Worm (Caenorhabditis elegans) whole organism, L1 larva: ENCODE results near the gene ragc-1.

Source experiments
- C04F5.9 ChIP-seq: sonication (generic microtip); optimal IDR thresholded peaks from 2 replicates; lab custom pipeline; 2016; ENCODE audit warnings: missing genetic modification characterization, missing compliant biosample characterization
- C16A3.4 ChIP-seq: fragments of 150-350 bp; optimal IDR thresholded peaks from 2 replicates; lab custom pipeline; 2014; ENCODE audit warnings: missing biosample characterization, missing genetic modification characterization
- F16B12.6 ChIP-seq: fragments of 150-350 bp; optimal IDR thresholded peaks from 2 replicates; lab custom pipeline; 2014; ENCODE audit warnings: missing biosample characterization, missing genetic modification characterization
- aha-1 ChIP-seq: fragments of 150-350 bp; optimal IDR thresholded peaks from 2 replicates; lab custom pipeline; 2014; ENCODE audit warnings: missing biosample characterization, missing genetic modification characterization
- ama-1 ChIP-seq: fragments of 150-350 bp; optimal IDR thresholded peaks from 2 replicates; lab custom pipeline; 2014
- blmp-1 ChIP-seq: fragments of 150-350 bp; optimal IDR thresholded peaks from 2 replicates; lab custom pipeline; 2014; ENCODE audit warnings: missing biosample characterization, missing genetic modification characterization
- ceh-63 ChIP-seq: fragments of 200-800 bp; sonication (Bioruptor generic); optimal IDR thresholded peaks from 2 replicates; lab custom pipeline; 2018; ENCODE audit warnings: mild to moderate bottlenecking, missing genetic modification characterization, missing compliant biosample characterization
- ceh-8 ChIP-seq: fragments of 200-800 bp; sonication (Bioruptor generic); optimal IDR thresholded peaks from 2 replicates; lab custom pipeline; 2018; ENCODE audit warnings: mild to moderate bottlenecking, missing genetic modification characterization, moderate library complexity, missing compliant biosample characterization
- ceh-88 ChIP-seq: fragments of 200-800 bp; sonication (Bioruptor generic); IDR thresholded peaks from 2 replicates; pipeline ENCODE4 v1.3.6; 2022; ENCODE audit warnings: missing genetic modification characterization, missing compliant biosample characterization
- dpl-1 ChIP-seq, 3 experiments: fragments of 150-350 bp in 2 of 3; sonication (generic microtip) in 1 of 3; optimal IDR thresholded peaks; 2 replicates each; lab custom pipeline; 2014 to 2017; ENCODE audit warnings: missing biosample characterization in 3 of 3, missing genetic modification characterization in 3 of 3, missing genetic modification reagents in 3 of 3
- dsc-1 ChIP-seq: sonication (generic microtip); optimal IDR thresholded peaks from 2 replicates; lab custom pipeline; 2016; ENCODE audit warnings: mild to moderate bottlenecking, missing genetic modification characterization, missing compliant biosample characterization
- efl-1 ChIP-seq, 4 experiments: fragments of 150-350 bp; optimal IDR thresholded peaks in 3 of 4; peaks in 1 of 4; 1 replicate in 1 of 4; 2 replicates in 3 of 4; lab custom pipeline; 2014; ENCODE audit warnings: missing biosample characterization in 2 of 4, missing genetic modification characterization in 2 of 4, missing genetic modification reagents in 2 of 4
- egl-13 ChIP-seq: sonication (generic microtip); optimal IDR thresholded peaks from 2 replicates; lab custom pipeline; 2016; ENCODE audit warnings: missing genotype, missing genetic modification reagents, missing genetic modification characterization, missing compliant biosample characterization
- elt-2 ChIP-seq: sonication (generic microtip); optimal IDR thresholded peaks from 2 replicates; lab custom pipeline; 2016; ENCODE audit warnings: missing genetic modification characterization, mild to moderate bottlenecking, inconsistent platforms, missing compliant biosample characterization, missing genetic modification reagents
- elt-3 ChIP-seq, 6 experiments: fragments of 150-350 bp in 1 of 6; sonication (generic microtip); optimal IDR thresholded peaks; 2 replicates each; lab custom pipeline; 2017 to 2018; ENCODE audit warnings: missing biosample characterization in 6 of 6, missing genetic modification characterization in 6 of 6, inconsistent platforms in 1 of 6
- fkh-4 ChIP-seq: sonication (generic microtip); optimal IDR thresholded peaks from 2 replicates; lab custom pipeline; 2016; ENCODE audit warnings: missing compliant biosample characterization, missing genetic modification characterization, borderline replicate concordance
- fkh-8 ChIP-seq: sonication (generic microtip); optimal IDR thresholded peaks from 2 replicates; lab custom pipeline; 2016; ENCODE audit warnings: mild to moderate bottlenecking, missing genetic modification characterization, missing compliant biosample characterization
- hlh-4 ChIP-seq: sonication (generic microtip); optimal IDR thresholded peaks from 2 replicates; lab custom pipeline; 2016; ENCODE audit warnings: mild to moderate bottlenecking, missing genetic modification characterization, missing compliant biosample characterization
- hpl-2 ChIP-seq: fragments of 150-350 bp; optimal IDR thresholded peaks from 2 replicates; lab custom pipeline; 2014; ENCODE audit warnings: missing biosample characterization, missing genetic modification reagents, missing genetic modification characterization
- isw-1 ChIP-seq: fragments of 200-800 bp; sonication (Bioruptor generic); IDR thresholded peaks from 2 replicates; pipeline ENCODE4 v1.3.6; 2022; ENCODE audit warnings: missing genetic modification characterization, missing compliant biosample characterization
- jun-1 ChIP-seq: fragments of 150-350 bp; optimal IDR thresholded peaks from 2 replicates; lab custom pipeline; 2014; ENCODE audit warnings: missing biosample characterization, missing genetic modification reagents, missing genetic modification characterization
- lin-15B ChIP-seq: fragments of 150-350 bp; sonication (generic microtip); optimal IDR thresholded peaks from 3 replicates; lab custom pipeline; 2014; ENCODE audit warnings: missing biosample characterization, missing genetic modification characterization
- lin-35 ChIP-seq, 2 experiments: fragments of 150-350 bp; optimal IDR thresholded peaks; 2 replicates each; lab custom pipeline; 2014; ENCODE audit warnings: missing biosample characterization in 2 of 2, missing genetic modification characterization in 2 of 2, missing genetic modification reagents in 2 of 2
- lsy-2 ChIP-seq, 2 experiments: fragments of 150-350 bp; optimal IDR thresholded peaks; 2 replicates each; lab custom pipeline; 2014; ENCODE audit warnings: missing biosample characterization in 2 of 2, missing genetic modification characterization in 2 of 2
- mab-9 ChIP-seq: fragments of 200-800 bp; sonication (Bioruptor generic); IDR thresholded peaks from 2 replicates; pipeline ENCODE4 v1.3.6; 2022; ENCODE audit warnings: missing genetic modification reagents, missing genetic modification characterization, missing compliant biosample characterization
- mep-1 ChIP-seq: fragments of 150-350 bp; optimal IDR thresholded peaks from 2 replicates; lab custom pipeline; 2014; ENCODE audit warnings: missing biosample characterization, missing genetic modification characterization
- nhr-11 ChIP-seq: fragments of 150-350 bp; optimal IDR thresholded peaks from 2 replicates; lab custom pipeline; 2014; ENCODE audit warnings: missing biosample characterization, missing genetic modification characterization
- nhr-19 ChIP-seq: fragments of 200-800 bp; sonication (Bioruptor generic); conservative IDR thresholded peaks from 2 replicates; pipeline ENCODE4 v1.3.6; 2022; ENCODE audit warnings: missing genetic modification characterization, missing compliant biosample characterization
- nhr-20 ChIP-seq: sonication (generic microtip); optimal IDR thresholded peaks from 2 replicates; lab custom pipeline; 2016; ENCODE audit warnings: mild to moderate bottlenecking, missing genetic modification characterization, missing compliant biosample characterization
- nhr-28 ChIP-seq: fragments of 150-350 bp; optimal IDR thresholded peaks from 2 replicates; lab custom pipeline; 2014; ENCODE audit warnings: missing biosample characterization, missing genetic modification characterization
- nhr-47 ChIP-seq: sonication (generic microtip); optimal IDR thresholded peaks from 2 replicates; lab custom pipeline; 2016; ENCODE audit warnings: mild to moderate bottlenecking, missing genetic modification characterization, moderate library complexity, missing compliant biosample characterization
- nhr-71 ChIP-seq: sonication (generic microtip); optimal IDR thresholded peaks from 2 replicates; lab custom pipeline; 2016; ENCODE audit warnings: mild to moderate bottlenecking, missing genetic modification characterization, moderate library complexity, missing compliant biosample characterization
- nhr-76 ChIP-seq: sonication (generic microtip); optimal IDR thresholded peaks from 2 replicates; lab custom pipeline; 2017; ENCODE audit warnings: missing biosample characterization, missing genetic modification characterization
- nhr-90 ChIP-seq: sonication (generic microtip); optimal IDR thresholded peaks from 2 replicates; lab custom pipeline; 2016; ENCODE audit warnings: mild to moderate bottlenecking, missing genetic modification characterization, missing compliant biosample characterization; ENCODE audit not compliant: poor library complexity
- rnt-1 ChIP-seq: sonication (generic microtip); optimal IDR thresholded peaks from 2 replicates; lab custom pipeline; 2016; ENCODE audit warnings: mild to moderate bottlenecking, missing genetic modification characterization, moderate library complexity, missing compliant biosample characterization
- skn-1 ChIP-seq: fragments of 150-350 bp; optimal IDR thresholded peaks from 2 replicates; lab custom pipeline; 2014; ENCODE audit warnings: missing biosample characterization, missing genetic modification characterization
- snpc-4 ChIP-seq: fragments of 150-350 bp; optimal IDR thresholded peaks from 2 replicates; lab custom pipeline; 2014; ENCODE audit warnings: missing biosample characterization, missing genetic modification characterization
- sptf-1 ChIP-seq: fragments of 150-350 bp; optimal IDR thresholded peaks from 2 replicates; lab custom pipeline; 2014; ENCODE audit warnings: missing biosample characterization, missing genetic modification characterization
- sup-37 ChIP-seq: fragments of 200-800 bp; sonication (Bioruptor generic); optimal IDR thresholded peaks from 2 replicates; lab custom pipeline; 2018; ENCODE audit warnings: mild to moderate bottlenecking, missing genetic modification characterization, missing compliant biosample characterization
- swsn-7 ChIP-seq: sonication (generic microtip); optimal IDR thresholded peaks from 2 replicates; lab custom pipeline; 2016; ENCODE audit warnings: missing genetic modification characterization, missing compliant biosample characterization
- tbx-2 ChIP-seq: sonication (generic microtip); optimal IDR thresholded peaks from 2 replicates; lab custom pipeline; 2016; ENCODE audit warnings: missing genetic modification characterization, missing compliant biosample characterization
- unc-62 ChIP-seq: fragments of 150-350 bp; optimal IDR thresholded peaks from 2 replicates; lab custom pipeline; 2014; ENCODE audit warnings: missing biosample characterization, missing genetic modification reagents, missing genetic modification characterization
- unc-86 ChIP-seq: sonication (generic microtip); optimal IDR thresholded peaks from 2 replicates; lab custom pipeline; 2016; ENCODE audit warnings: missing genetic modification characterization, missing compliant biosample characterization
- unc-98 ChIP-seq: fragments of 200-800 bp; sonication (Bioruptor generic); IDR thresholded peaks from 2 replicates; pipeline ENCODE4 v1.3.6; 2022; ENCODE audit warnings: missing genetic modification characterization, missing compliant biosample characterization
- vab-15 ChIP-seq: sonication (generic microtip); optimal IDR thresholded peaks from 2 replicates; lab custom pipeline; 2017; ENCODE audit warnings: missing genotype, mild to moderate bottlenecking, missing genetic modification characterization, missing compliant biosample characterization
- xbp-1 ChIP-seq: sonication (generic microtip); optimal IDR thresholded peaks from 2 replicates; lab custom pipeline; 2016; ENCODE audit warnings: missing genetic modification characterization, missing compliant biosample characterization
- zip-4 ChIP-seq: fragments of 200-800 bp; sonication (Bioruptor generic); optimal IDR thresholded peaks from 2 replicates; lab custom pipeline; 2018; ENCODE audit warnings: mild to moderate bottlenecking, missing genetic modification characterization, moderate library complexity, missing compliant biosample characterization
- ztf-4 ChIP-seq: fragments of 150-350 bp; optimal IDR thresholded peaks from 2 replicates; lab custom pipeline; 2014; ENCODE audit warnings: missing biosample characterization, missing genetic modification characterization

Gene ragc-1

DNA sequence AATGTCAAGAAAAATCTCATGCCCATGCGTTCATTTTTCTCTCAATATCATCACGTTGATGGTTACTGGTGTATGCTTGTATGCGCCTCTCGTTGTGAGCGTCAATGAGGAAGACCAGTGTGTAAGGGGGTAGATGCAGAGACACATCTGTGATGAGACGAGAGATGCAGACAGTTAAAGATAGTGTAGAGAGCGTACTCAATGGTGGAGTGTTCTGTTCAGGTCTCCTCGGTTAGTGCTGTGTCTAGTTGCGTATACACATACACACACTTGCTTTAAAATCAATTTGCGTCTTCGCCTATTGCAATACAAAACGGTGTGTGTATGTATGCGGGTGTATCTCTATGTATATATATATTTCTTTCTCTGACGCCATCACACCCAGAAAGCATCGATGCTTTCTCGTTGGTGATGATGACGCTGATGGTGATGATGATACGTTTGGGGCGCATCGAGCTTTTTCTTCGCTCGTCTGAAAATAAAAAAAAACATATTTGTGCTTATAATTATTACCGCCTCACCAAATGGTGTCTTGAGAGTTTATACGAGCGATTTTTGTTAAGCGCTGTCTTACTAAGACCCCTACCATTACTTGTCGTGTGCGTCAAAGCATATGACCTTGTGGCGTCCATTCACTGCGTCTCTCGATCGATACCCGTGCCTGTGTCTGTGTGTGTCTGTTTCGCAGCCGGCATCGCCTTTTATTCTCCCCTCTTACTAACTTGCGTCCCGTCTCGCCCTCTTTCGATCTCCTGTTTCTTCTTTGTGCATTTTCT lies 11.1 kb downstream of the ragc-1 start, which contains the start of gene F40F11.3 (continued):
- TF ChIP-seq nhr-76 (tag; lab: Kevin White, UChicago) (no peak), unc-62 (GFP tag; lab: Kevin White, UChicago) (peak; percentile 1), isw-1 (GFP tag; lab: Robert Waterston, UW) (peak; percentile 77), swsn-7 (tag; lab: Kevin White, UChicago) (peak; percentile 91), jun-1 (tag; lab: Kevin White, UChicago) (peak; percentile 90), nhr-11 (tag; lab: Kevin White, UChicago) (peak; percentile 50), ama-1 (lab: Kevin White, UChicago) (peak; percentile 83), dsc-1 (tag; lab: Kevin White, UChicago) (peak; percentile 93), aha-1 (tag; lab: Kevin White, UChicago) (no peak), nhr-90 (tag; lab: Kevin White, UChicago) (peak; percentile 78), ceh-63 (GFP tag; lab: Kevin White, UChicago) (no peak), sup-37 (GFP tag; lab: Kevin White, UChicago) (no peak), nhr-28 (tag; lab: Kevin White, UChicago) (no peak), zip-4 (GFP tag; lab: Kevin White, UChicago) (peak; percentile 33), skn-1 (tag; lab: Kevin White, UChicago) (peak; percentile 67), sptf-1 (tag; lab: Kevin White, UChicago) (no peak), tbx-2 (tag; lab: Kevin White, UChicago) (peak; percentile 87), unc-86 (tag; lab: Kevin White, UChicago) (peak; percentile 67), hlh-4 (no peak), mab-9 (GFP tag; lab: Robert Waterston, UW) (0 out of 2 replicates have a peak, but pooled peaks have one; percentile 30), rnt-1 (tag; lab: Kevin White, UChicago) (peak; percentile 87), nhr-19 (GFP tag; lab: Robert Waterston, UW) (peak; percentile 83), xbp-1 (peak; percentile 74), lsy-2 (tag; optimal IDR thresholded peaks at IDR 0.05; lab: Kevin White, UChicago) (peak; percentile 84 to 90), F16B12.6 (tag; lab: Kevin White, UChicago) (no peak), ceh-8 (peak; percentile 80), lin-35 (GFP tag; optimal IDR thresholded peaks at IDR 0.05; lab: Kevin White, UChicago) (peak; percentile 77 to 84), snpc-4 (tag; lab: Kevin White, UChicago) (peak; percentile 56), elt-3 (tag; optimal IDR thresholded peaks at IDR 0.05; lab: Kevin White, UChicago) (peak in 3 of 6 experiments; percentile 44 to 81 (median 79)), ceh-88 (peak; percentile 63; the same call in 1 of the 2 replicates), blmp-1 (peak; percentile 62), vab-15 (peak; percentile 85), unc-98 (GFP tag; lab: Robert Waterston, UW) (no peak)

ce11 chrIV:11592820-11593219 lies 11.9 kb downstream of the ragc-1 start:
- TF ChIP-seq xbp-1: peak; percentile 49
- peak; percentile 63 for TF ChIP-seq nhr-47 (tag; lab: Kevin White, UChicago)
- TF ChIP-seq nhr-71 (tag; lab: Kevin White, UChicago): peak; percentile 66
- peak; percentile 14 for TF ChIP-seq nhr-11 (tag; lab: Kevin White, UChicago)
- TF ChIP-seq C04F5.9 (tag; lab: Kevin White, UChicago): peak; percentile 44
- peak; percentile 19 to 43 for TF ChIP-seq efl-1 (optimal IDR thresholded peaks at IDR 0.05; lab: Kevin White, UChicago)
- TF ChIP-seq efl-1 (GFP tag; optimal IDR thresholded peaks at IDR 0.05 in 1 of 2; lab: Kevin White, UChicago): peak; percentile 46 to 83
- no peak for TF ChIP-seq hpl-2 (GFP tag; lab: Kevin White, UChicago)
- peak; percentile 70 for TF ChIP-seq mep-1 (tag; lab: Kevin White, UChicago)
- TF ChIP-seq blmp-1: peak; percentile 32
- peak; percentile 37 for TF ChIP-seq fkh-4 (tag; lab: Kevin White, UChicago)
- TF ChIP-seq C16A3.4 (tag; lab: Kevin White, UChicago): peak; percentile 38
- TF ChIP-seq dsc-1 (tag; lab: Kevin White, UChicago): peak; percentile 10
- TF ChIP-seq dpl-1 (GFP tag; optimal IDR thresholded peaks at IDR 0.05; lab: Kevin White, UChicago): peak in 2 of 3 experiments; percentile 39 to 55
- TF ChIP-seq egl-13: peak; percentile 59
- TF ChIP-seq elt-3 (tag; optimal IDR thresholded peaks at IDR 0.05; lab: Kevin White, UChicago): peak in 1 of 6 experiments; percentile 48
- no peak for TF ChIP-seq ztf-4 (tag; lab: Kevin White, UChicago)
- peak; percentile 31 for TF ChIP-seq tbx-2 (tag; lab: Kevin White, UChicago)
- peak; percentile 24 for TF ChIP-seq swsn-7 (tag; lab: Kevin White, UChicago)
- TF ChIP-seq elt-2 (tag; lab: Kevin White, UChicago): no peak
- TF ChIP-seq fkh-8: no peak
- TF ChIP-seq lin-15B (tag; lab: Kevin White, UChicago): peak; percentile 66
- peak; percentile 31; the same call in 1 of the 2 replicates for TF ChIP-seq isw-1 (GFP tag; lab: Robert Waterston, UW)
- peak; percentile 28 to 60 for TF ChIP-seq lin-35 (GFP tag; optimal IDR thresholded peaks at IDR 0.05; lab: Kevin White, UChicago)
- peak; percentile 33; the same call in 1 of the 2 replicates for TF ChIP-seq ceh-88
- TF ChIP-seq nhr-20 (tag; lab: Kevin White, UChicago): peak; percentile 7
